Worm (Caenorhabditis elegans) whole organism, mixed stage, embryonic: ENCODE results near the gene phy-2.
"Not testable (repeated sequence)": the region's sequence is repeated elsewhere in the genome, so short reads cannot be mapped to it uniquely, and the experiment has no call there.

ENCODE experiments used
- M03D4.4 ChIP-seq: sonication (generic microtip); optimal IDR thresholded peaks from 2 replicates; lab custom pipeline; 2017; ENCODE audit warnings: mild to moderate bottlenecking, missing genetic modification characterization, missing compliant biosample characterization
- blmp-1 ChIP-seq: fragments of 150-350 bp; optimal IDR thresholded peaks from 2 replicates; lab custom pipeline; 2014; ENCODE audit warnings: missing biosample characterization, missing genetic modification characterization
- ceh-39 ChIP-seq: fragments of 150-350 bp; optimal IDR thresholded peaks from 2 replicates; lab custom pipeline; 2014; ENCODE audit warnings: missing biosample characterization, missing genetic modification characterization
- ceh-43 ChIP-seq: fragments of 200-800 bp; sonication (Bioruptor generic); optimal IDR thresholded peaks from 2 replicates; lab custom pipeline; 2018; ENCODE audit warnings: mild to moderate bottlenecking, missing genetic modification characterization, moderate library complexity, missing compliant biosample characterization
- ceh-83 ChIP-seq: fragments of 200-800 bp; sonication (Bioruptor generic); optimal IDR thresholded peaks from 2 replicates; lab custom pipeline; 2018; ENCODE audit warnings: mild to moderate bottlenecking, missing genetic modification characterization, missing compliant biosample characterization
- ces-1 ChIP-seq: fragments of 150-350 bp; optimal IDR thresholded peaks from 2 replicates; lab custom pipeline; 2014; ENCODE audit warnings: missing biosample characterization, missing genetic modification reagents, missing genetic modification characterization
- cnd-1 ChIP-seq: fragments of 200-800 bp; sonication (Bioruptor generic); optimal IDR thresholded peaks from 2 replicates; lab custom pipeline; 2018; ENCODE audit warnings: mild to moderate bottlenecking, missing genetic modification characterization, missing compliant biosample characterization
- elt-3 ChIP-seq: fragments of 150-350 bp; optimal IDR thresholded peaks from 2 replicates; lab custom pipeline; 2014; ENCODE audit warnings: missing biosample characterization, missing genetic modification characterization
- flh-1 ChIP-seq: fragments of 200-800 bp; sonication (Bioruptor generic); optimal IDR thresholded peaks from 2 replicates; lab custom pipeline; 2018; ENCODE audit warnings: mild to moderate bottlenecking, missing genetic modification characterization, moderate library complexity, missing compliant biosample characterization
- ham-2 ChIP-seq: fragments of 200-800 bp; sonication (Bioruptor generic); optimal IDR thresholded peaks from 2 replicates; lab custom pipeline; 2018; ENCODE audit warnings: mild to moderate bottlenecking, missing genetic modification characterization, missing compliant biosample characterization
- hlh-1 ChIP-seq: fragments of 150-350 bp; optimal IDR thresholded peaks from 2 replicates; lab custom pipeline; 2014; ENCODE audit warnings: missing biosample characterization, missing genetic modification reagents, missing genetic modification characterization
- lin-13 ChIP-seq: fragments of 150-350 bp; optimal IDR thresholded peaks from 2 replicates; lab custom pipeline; 2014; ENCODE audit warnings: missing biosample characterization, missing genetic modification characterization
- lin-32 ChIP-seq: fragments of 200-800 bp; sonication (Bioruptor generic); optimal IDR thresholded peaks from 2 replicates; lab custom pipeline; 2018; ENCODE audit warnings: mild to moderate bottlenecking, missing genetic modification characterization, missing compliant biosample characterization
- lsy-2 ChIP-seq: fragments of 150-350 bp; optimal IDR thresholded peaks from 2 replicates; lab custom pipeline; 2014; ENCODE audit warnings: missing biosample characterization, missing genetic modification characterization
- mab-5 ChIP-seq: fragments of 150-350 bp; optimal IDR thresholded peaks from 2 replicates; lab custom pipeline; 2014; ENCODE audit warnings: missing biosample characterization, missing genetic modification characterization
- mls-2 ChIP-seq: sonication (generic microtip); optimal IDR thresholded peaks from 2 replicates; lab custom pipeline; 2016; ENCODE audit warnings: mild to moderate bottlenecking, missing genetic modification characterization, moderate library complexity, missing compliant biosample characterization
- nhr-12 ChIP-seq: fragments of 150-350 bp; optimal IDR thresholded peaks from 2 replicates; lab custom pipeline; 2014; ENCODE audit warnings: missing biosample characterization, missing genetic modification characterization
- nhr-2 ChIP-seq: fragments of 150-350 bp; optimal IDR thresholded peaks from 2 replicates; lab custom pipeline; 2014; ENCODE audit warnings: missing biosample characterization, missing genetic modification characterization
- nhr-237 ChIP-seq: fragments of 150-350 bp; optimal IDR thresholded peaks from 2 replicates; lab custom pipeline; 2014; ENCODE audit warnings: missing biosample characterization, missing genetic modification characterization
- nhr-28 ChIP-seq: fragments of 150-350 bp; optimal IDR thresholded peaks from 2 replicates; lab custom pipeline; 2014; ENCODE audit warnings: missing biosample characterization, missing genetic modification characterization
- nhr-76 ChIP-seq: sonication (generic microtip); optimal IDR thresholded peaks from 2 replicates; lab custom pipeline; 2017; ENCODE audit warnings: missing biosample characterization, missing genetic modification characterization
- pha-4 ChIP-seq: fragments of 150-350 bp; optimal IDR thresholded peaks from 2 replicates; lab custom pipeline; 2018; ENCODE audit warnings: missing biosample characterization, missing genetic modification reagents, missing genetic modification characterization
- sem-2 ChIP-seq: fragments of 200-800 bp; sonication (Bioruptor generic); optimal IDR thresholded peaks from 2 replicates; lab custom pipeline; 2018; ENCODE audit warnings: mild to moderate bottlenecking, missing genetic modification characterization, missing compliant biosample characterization
- snpc-4 ChIP-seq: fragments of 150-350 bp; optimal IDR thresholded peaks from 2 replicates; lab custom pipeline; 2014; ENCODE audit warnings: missing biosample characterization, missing genetic modification characterization
- sptf-1 ChIP-seq: sonication (generic microtip); optimal IDR thresholded peaks from 2 replicates; lab custom pipeline; 2017; ENCODE audit warnings: mild to moderate bottlenecking, missing genetic modification characterization, moderate library complexity, missing compliant biosample characterization
- tbx-8 ChIP-seq: fragments of 200-800 bp; sonication (Bioruptor generic); optimal IDR thresholded peaks from 2 replicates; lab custom pipeline; 2018; ENCODE audit warnings: mild to moderate bottlenecking, missing genetic modification characterization, moderate library complexity, missing compliant biosample characterization
- unc-39 ChIP-seq: fragments of 150-350 bp; optimal IDR thresholded peaks from 2 replicates; lab custom pipeline; 2014; ENCODE audit warnings: missing biosample characterization, missing genetic modification characterization
- unc-62 ChIP-seq: fragments of 150-350 bp; optimal IDR thresholded peaks from 2 replicates; lab custom pipeline; 2014; ENCODE audit warnings: missing biosample characterization, missing genetic modification reagents, missing genetic modification characterization
- ztf-11 ChIP-seq: fragments of 150-350 bp; optimal IDR thresholded peaks from 2 replicates; lab custom pipeline; 2014; ENCODE audit warnings: missing biosample characterization, missing genetic modification characterization

Gene phy-2

DNA sequence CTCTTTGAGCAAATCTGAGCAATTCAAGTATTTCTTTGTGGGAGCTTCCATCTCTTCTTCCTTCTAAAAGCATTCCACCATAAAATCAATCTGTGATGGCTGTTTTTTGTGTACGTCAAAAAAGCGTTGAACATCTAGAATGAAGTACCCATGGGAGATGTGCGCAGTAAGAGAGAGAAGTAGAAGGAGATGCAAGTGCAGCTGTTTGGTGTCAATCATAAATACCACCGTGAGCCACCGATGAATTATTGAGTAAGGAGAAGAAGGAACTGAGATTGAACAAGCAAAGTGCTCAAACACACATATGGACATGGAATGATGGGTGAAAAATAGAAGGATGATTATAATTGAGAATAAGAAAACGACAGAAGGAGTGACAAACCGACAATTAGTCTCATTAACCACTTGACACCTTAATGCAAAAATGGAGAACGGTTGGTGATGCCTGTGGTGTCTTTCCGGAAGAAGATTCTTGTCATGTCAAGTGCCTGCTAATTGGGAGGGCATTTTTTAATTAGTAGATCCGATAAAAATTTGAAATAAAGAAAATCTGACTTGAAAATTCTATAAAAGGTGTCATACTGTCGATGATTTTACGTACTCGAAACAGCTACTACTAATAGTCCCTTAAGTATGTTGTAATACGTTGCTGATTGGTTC is 23.6 kb downstream of the phy-2 start:
- TF ChIP-seq ceh-39 (tag; lab: Kevin White, UChicago) (no peak), lin-32 (GFP tag; lab: Kevin White, UChicago) (no peak), nhr-2 (peak; percentile 61), pha-4 (tag; lab: Kevin White, UChicago) (no peak), nhr-28 (tag; lab: Kevin White, UChicago) (no peak), lsy-2 (tag; lab: Kevin White, UChicago) (no peak), ham-2 (GFP tag; lab: Kevin White, UChicago) (no peak), ces-1 (GFP tag; lab: Kevin White, UChicago) (peak; percentile 40), nhr-237 (tag; lab: Kevin White, UChicago) (no peak), elt-3 (no peak), mls-2 (tag; lab: Kevin White, UChicago) (no peak), ztf-11 (tag; lab: Kevin White, UChicago) (no peak), unc-62 (GFP tag; lab: Kevin White, UChicago) (peak; percentile 82), nhr-12 (tag; lab: Kevin White, UChicago) (no peak), lin-13 (no peak), blmp-1 (tag; lab: Kevin White, UChicago) (no peak), sptf-1 (tag; lab: Kevin White, UChicago) (no peak), snpc-4 (tag; lab: Kevin White, UChicago) (no peak), nhr-76 (tag; lab: Kevin White, UChicago) (no peak), ceh-43 (GFP tag; lab: Kevin White, UChicago) (no peak), hlh-1 (tag; lab: Kevin White, UChicago) (peak; percentile 86), ceh-83 (GFP tag; lab: Kevin White, UChicago) (no peak), sem-2 (GFP tag; lab: Kevin White, UChicago) (no peak)

ce11 chrIV:12178235-12178634 is 37.6 kb downstream of the phy-2 start, which contains the start of gene nlr-1:
nlr-1 (minus strand) TSS chrIV:12178335.
- TF ChIP-seq M03D4.4; nhr-12 (tag; lab: Kevin White, UChicago); tbx-8 (GFP tag; lab: Kevin White, UChicago): not testable (repeated sequence)

DNA sequence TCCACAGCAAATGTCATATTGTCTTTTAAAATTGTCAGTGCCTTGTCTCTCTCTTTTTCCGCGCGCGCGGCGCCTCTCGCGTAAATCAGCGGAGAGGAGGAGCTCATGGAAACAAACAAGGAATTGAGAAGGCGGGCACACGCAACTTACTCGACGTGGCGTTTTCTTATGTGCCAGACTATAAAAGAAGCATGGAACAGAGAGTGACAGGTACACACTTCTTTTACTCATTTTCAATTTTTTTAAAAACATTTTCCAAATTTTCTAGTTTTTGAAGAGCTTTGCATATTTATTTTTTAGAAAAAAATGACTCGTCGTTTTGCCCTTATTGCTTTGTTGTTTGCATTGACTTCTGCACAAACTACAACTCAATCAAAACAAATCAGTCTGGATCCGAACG is 47.8 kb downstream of the phy-2 start, which contains the start of gene F20B10.3:
TSS of gene F20B10.3 (plus strand) at position 301 of the 400 bp plus-strand sequence.
- TF ChIP-seq ham-2 (GFP tag; lab: Kevin White, UChicago) = no peak
- TF ChIP-seq sptf-1 (tag; lab: Kevin White, UChicago) = no peak
- TF ChIP-seq blmp-1 (tag; lab: Kevin White, UChicago) = no peak
- TF ChIP-seq ztf-11 (tag; lab: Kevin White, UChicago) = no peak
- TF ChIP-seq lsy-2 (tag; lab: Kevin White, UChicago) = no peak
- no peak for TF ChIP-seq cnd-1 (tag; lab: Kevin White, UChicago)
- TF ChIP-seq nhr-76 (tag; lab: Kevin White, UChicago) = no peak
- TF ChIP-seq mab-5 (tag; lab: Kevin White, UChicago) = no peak
- no peak for TF ChIP-seq elt-3
- no peak for TF ChIP-seq hlh-1 (tag; lab: Kevin White, UChicago)
- no peak for TF ChIP-seq nhr-28 (tag; lab: Kevin White, UChicago)

DNA sequence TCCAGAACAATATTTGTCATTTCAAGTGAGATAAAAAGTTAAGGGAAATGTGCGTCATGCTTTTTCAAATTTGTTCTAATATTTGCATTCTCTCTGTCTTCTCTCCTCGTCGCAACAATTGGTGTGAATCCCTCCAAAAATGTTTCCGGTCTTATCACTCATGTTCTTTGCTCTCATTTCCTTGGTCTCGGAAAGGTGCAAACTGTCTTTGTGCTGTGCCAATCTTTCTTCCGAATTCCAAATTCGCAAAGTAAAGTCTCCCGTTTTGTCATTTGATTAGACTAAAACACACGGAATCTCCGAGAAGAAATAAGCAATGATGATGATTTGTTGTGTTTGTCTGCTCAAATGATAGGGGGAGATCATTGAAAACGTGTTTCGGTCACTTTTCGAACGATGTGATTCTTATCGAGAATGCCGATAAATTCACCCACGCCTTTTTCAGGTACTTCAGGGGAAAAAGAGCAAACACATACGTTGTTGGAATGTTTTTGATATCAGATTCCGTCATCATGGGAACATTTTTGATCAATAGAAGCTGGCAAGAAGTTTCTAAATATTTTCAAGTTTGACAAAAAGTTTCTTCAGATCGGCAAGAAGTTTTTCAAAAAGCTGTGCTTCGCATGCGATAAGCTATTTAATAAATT is 50.2 kb downstream of the phy-2 start:
- no peak for TF ChIP-seq lin-32 (GFP tag; lab: Kevin White, UChicago)
- no peak for TF ChIP-seq unc-39 (tag; lab: Kevin White, UChicago)
- no peak for TF ChIP-seq flh-1 (GFP tag; lab: Kevin White, UChicago)
- no peak for TF ChIP-seq snpc-4 (tag; lab: Kevin White, UChicago)
- TF ChIP-seq nhr-237 (tag; lab: Kevin White, UChicago) = no peak
- no peak for TF ChIP-seq cnd-1 (tag; lab: Kevin White, UChicago)
- no peak for TF ChIP-seq nhr-2
- TF ChIP-seq ces-1 (GFP tag; lab: Kevin White, UChicago) = no peak

- no peak for TF ChIP-seq elt-3
These were observed 53.1 kb downstream of the phy-2 start for ce11 chrIV:12162732-12163131.
